Worm (Caenorhabditis elegans): ENCODE results near the gene cyp-33D3.

The cyp-33D3 gene

DNA sequence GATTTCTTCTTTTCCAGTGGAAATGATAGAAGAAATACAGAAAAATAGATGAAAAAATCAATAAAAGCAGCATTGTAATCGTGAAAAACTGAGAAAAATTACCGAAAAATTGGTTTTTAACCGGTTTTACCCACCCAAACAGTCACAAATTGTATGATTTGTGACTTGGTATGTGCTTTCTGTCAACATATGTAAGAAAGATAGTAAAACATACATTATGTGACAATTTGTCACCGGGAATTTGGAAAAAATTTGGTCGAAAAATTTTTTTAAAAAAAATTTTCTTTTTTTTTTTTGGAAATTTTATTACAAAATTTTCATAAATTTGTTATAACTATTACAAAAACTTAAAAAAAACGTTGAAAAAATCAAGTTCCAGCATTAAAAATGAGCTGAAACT lies at the start of gene cyp-33D3:
Gene cyp-33D3 (minus strand): TSS at position 101 of the 400 bp plus-strand sequence.
- no peak for TF ChIP-seq dao-5 (tag; optimal IDR thresholded peaks at IDR 0.05)
- no peak for TF ChIP-seq W03F9.2 (tag; optimal IDR thresholded peaks at IDR 0.05)
- no peak for TF ChIP-seq him-1 (tag; optimal IDR thresholded peaks at IDR 0.05)

DNA sequence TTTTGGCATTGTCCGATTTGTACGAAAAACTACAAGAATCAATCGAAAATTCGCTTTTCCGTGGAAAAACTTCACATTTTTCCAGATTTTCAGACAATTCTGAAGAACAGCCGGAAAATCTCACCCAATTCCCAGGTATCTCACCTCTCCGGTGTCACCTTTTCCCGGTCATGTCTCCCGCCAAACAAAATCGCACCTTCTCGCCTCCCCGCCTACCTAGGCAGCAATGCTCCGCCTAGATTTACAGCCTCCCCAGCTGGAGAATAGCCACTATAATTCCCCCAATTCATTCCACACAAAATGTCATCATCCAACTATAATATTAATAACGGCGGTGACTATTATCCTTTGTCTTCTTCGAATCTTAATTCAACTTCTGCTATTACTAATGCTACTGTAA lies 36.8 kb upstream of the cyp-33D3 start, which contains the start of gene ceh-51:
Gene ceh-51 (plus strand): TSS at position 301 of the 400 bp plus-strand sequence.
- TF ChIP-seq dao-5 (tag; optimal IDR thresholded peaks at IDR 0.05) (no peak), him-1 (tag; optimal IDR thresholded peaks at IDR 0.05) (no peak), W03F9.2 (tag; optimal IDR thresholded peaks at IDR 0.05) (no peak)

DNA sequence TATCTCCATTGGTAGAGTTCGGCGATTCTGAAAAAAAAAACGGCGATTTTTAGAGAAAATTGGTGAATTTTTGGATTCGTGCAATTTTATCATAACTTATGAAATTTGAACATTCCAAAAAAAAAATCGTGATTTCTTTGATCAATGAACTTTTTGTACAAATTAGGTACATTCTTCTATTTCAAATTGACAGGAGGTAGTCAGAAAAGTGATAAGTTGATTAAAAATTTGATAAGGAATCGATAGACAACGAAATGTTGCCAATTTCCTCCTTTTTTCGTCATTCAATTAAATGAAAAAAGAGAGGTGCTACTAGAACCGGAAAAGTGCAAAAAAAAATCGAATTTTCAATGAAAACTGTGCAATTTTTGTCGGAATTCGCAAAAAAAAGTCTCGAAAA lies 33.9 kb upstream of the cyp-33D3 start:
- TF ChIP-seq dao-5 (tag; optimal IDR thresholded peaks at IDR 0.05) = no peak
- TF ChIP-seq W03F9.2 (tag; optimal IDR thresholded peaks at IDR 0.05) = no peak
- TF ChIP-seq him-1 (tag; optimal IDR thresholded peaks at IDR 0.05) = no peak

DNA sequence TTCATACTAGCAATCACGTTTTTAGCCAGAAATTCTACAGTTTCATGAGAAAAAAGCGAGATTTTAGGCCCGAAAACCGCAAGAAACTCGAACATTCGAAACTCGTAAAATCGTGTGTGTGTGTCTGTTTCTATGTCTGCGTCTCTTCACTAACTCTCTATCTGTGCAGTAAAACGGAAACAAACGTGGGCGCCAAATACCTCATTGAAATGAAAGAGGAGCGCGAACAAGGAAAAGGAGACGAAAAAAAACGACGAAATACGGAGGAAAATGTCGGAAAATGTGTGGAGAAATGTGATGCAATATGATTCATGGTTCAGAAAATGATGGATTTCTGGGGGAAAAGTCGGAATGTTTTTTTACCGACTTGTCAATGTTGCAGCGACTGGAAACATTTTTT lies 31.5 kb upstream of the cyp-33D3 start:
- no peak for TF ChIP-seq W03F9.2 (tag; optimal IDR thresholded peaks at IDR 0.05)
- TF ChIP-seq dao-5 (tag; optimal IDR thresholded peaks at IDR 0.05) = no peak
- no peak for TF ChIP-seq him-1 (tag; optimal IDR thresholded peaks at IDR 0.05)

DNA sequence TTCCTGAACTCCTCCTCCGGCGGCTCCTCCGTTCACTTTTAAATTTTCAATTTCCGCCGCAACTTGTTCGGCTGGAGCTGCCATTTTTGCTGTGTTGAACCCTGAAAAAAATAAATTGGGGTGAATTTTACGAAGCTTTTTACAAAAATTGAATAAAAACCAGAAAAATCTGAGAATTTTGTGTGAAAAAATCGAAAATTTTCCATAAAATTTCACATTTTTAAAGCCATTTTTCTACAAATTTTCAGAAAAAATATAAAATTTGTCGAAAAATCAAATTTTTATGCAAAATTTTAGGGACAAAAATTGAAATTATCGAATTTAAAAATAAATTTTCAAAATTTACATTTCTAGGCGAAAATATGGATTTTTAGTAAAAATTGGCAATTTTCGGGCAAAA lies 22.1 kb upstream of the cyp-33D3 start, which contains the start of gene wars-1:
Gene wars-1 (minus strand): TSS at position 101 of the 400 bp plus-strand sequence.
- no peak for TF ChIP-seq dao-5 (tag; optimal IDR thresholded peaks at IDR 0.05)
- no peak for TF ChIP-seq him-1 (tag; optimal IDR thresholded peaks at IDR 0.05)
- no peak for TF ChIP-seq W03F9.2 (tag; optimal IDR thresholded peaks at IDR 0.05)

DNA sequence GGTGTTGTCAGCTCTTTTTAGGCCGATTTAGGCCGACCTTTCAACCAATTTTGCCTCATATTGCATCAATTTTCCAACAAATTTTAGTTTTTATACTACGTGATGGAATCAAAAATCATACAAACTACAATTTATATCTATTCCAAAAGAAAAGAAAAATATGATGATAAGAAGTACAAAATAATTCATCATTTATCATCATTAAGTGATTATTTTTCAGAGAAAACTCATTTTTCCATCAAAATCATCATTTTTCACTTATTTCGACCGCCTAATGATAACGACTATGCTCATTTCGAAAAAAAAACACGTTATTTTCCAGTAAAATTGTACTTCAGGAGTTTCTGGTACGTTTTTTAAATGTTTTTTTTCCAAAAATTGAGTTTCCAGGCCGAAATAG lies 17.8 kb upstream of the cyp-33D3 start:
- no peak for TF ChIP-seq W03F9.2 (tag; optimal IDR thresholded peaks at IDR 0.05)
- TF ChIP-seq him-1 (tag; optimal IDR thresholded peaks at IDR 0.05) = no peak
- no peak for TF ChIP-seq dao-5 (tag; optimal IDR thresholded peaks at IDR 0.05)

DNA sequence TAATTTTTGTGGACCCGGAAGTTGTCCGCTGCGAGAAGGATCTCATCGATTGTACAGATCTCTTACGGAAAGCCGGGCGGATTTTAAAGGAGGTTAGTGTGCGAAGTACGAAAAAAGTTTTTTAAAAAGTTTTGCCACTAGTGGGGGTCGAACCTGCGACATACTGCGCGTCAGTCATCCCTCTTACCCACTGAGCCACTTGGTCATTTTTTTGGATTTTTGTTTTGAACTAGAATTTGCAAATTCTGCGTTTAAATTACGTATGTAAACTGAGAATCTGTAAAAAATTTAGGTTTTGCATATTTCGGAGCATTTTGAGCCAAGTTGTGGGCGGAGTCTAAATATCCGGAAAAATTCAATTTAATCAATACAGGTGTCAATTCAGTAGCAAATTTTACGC lies 11.6 kb upstream of the cyp-33D3 start:
- no peak for TF ChIP-seq dao-5 (tag; optimal IDR thresholded peaks at IDR 0.05)
- no peak for TF ChIP-seq him-1 (tag; optimal IDR thresholded peaks at IDR 0.05)
- TF ChIP-seq W03F9.2 (tag; optimal IDR thresholded peaks at IDR 0.05) = no peak

DNA sequence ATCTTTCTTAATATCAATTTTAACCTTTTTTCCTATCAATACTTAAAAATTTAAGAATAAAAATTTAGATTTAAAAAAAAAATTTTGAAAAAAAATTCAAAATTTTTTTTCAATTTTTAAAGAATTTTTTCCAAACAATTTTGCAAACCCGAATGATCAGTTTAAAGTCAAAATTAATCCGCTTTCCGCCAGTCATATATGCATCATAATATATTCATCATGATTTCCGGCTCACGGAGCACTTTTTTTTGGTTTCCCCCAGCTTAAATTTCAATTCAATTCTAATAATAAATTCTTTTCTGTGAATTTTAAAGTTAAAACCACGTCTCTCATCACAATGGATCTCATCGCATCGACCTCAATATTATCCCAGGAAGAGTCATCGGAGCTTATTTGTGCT lies 9.5 kb upstream of the cyp-33D3 start, which contains the start of gene nhr-230:
Gene nhr-230 (plus strand): TSS at position 301 of the 400 bp plus-strand sequence.
- no peak for TF ChIP-seq dao-5 (tag; optimal IDR thresholded peaks at IDR 0.05)

DNA sequence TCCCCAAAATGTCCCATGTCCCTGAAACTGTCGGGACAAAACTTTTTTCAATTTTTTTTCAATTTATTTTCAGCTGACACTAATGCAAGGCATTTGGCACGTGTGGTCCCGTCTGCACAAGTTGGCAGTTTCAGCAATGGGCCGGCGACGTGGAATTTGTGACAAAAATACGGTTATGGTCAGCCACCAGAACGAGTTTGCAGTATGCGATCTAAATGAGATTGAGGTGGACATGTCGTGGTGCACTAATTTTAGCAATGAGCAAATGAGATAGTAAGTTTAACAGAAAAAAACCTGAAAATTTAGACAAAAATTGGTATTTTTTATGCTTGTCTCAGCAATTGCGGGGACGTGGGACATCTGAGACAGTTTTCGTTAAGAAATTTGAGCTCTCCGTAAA lies 5.4 kb upstream of the cyp-33D3 start:
- TF ChIP-seq dao-5 (tag; optimal IDR thresholded peaks at IDR 0.05) (no peak), W03F9.2 (tag; optimal IDR thresholded peaks at IDR 0.05) (no peak), him-1 (tag; optimal IDR thresholded peaks at IDR 0.05) (no peak)

DNA sequence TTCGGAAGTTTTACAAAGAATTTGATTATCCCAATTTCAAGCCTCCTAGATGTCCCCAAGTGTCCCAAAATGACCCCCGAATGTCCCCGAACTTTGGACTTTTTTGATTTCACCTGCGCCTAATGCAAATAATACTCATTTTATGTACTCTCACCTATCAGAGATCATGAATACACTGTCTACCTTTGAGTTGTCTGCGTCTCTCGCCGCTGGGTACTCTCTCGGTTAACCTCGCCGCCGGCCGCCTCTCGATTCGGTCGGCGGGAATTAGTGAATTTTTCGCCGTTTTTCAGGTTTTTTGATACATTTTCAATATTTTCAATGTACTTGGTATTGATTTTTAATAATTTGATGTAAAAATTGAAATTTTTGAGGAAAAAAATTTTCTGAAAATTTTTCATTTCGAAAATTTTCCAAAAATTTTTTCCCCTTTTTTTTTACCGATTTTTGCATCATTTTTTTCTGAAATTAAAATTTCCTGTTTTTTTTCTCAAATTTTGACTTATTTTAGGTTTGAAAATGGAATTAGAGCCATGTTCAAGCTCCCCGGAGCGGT lies 1.9 kb upstream of the cyp-33D3 start, which contains the start of gene nhr-65:
Gene nhr-65 (plus strand): TSS at position 506 of the 556 bp plus-strand sequence.
- no peak for TF ChIP-seq him-1 (tag; optimal IDR thresholded peaks at IDR 0.05)
- no peak for TF ChIP-seq dao-5 (tag; optimal IDR thresholded peaks at IDR 0.05)
- no peak for TF ChIP-seq W03F9.2 (tag; optimal IDR thresholded peaks at IDR 0.05)

DNA sequence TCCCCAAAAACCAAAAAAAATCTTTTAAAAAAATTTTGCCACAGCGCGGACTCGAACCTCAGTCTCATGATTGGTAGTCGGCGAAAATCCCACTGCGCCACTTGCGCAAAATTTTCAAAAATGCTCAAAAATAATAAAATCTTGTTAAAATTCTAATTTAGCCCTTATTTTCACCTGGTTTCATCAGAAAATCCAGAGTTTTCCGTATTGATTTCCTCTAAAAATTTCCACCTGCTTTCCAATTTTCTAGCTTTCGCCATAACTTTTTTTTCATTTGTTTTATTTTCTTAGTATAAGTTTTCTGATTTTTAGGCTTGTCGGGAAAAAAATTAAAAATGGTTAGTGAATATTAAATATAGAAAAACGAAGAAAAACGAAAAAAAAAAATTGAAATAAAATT lies 9.7 kb downstream of the cyp-33D3 start:
- no peak for TF ChIP-seq him-1 (tag; optimal IDR thresholded peaks at IDR 0.05)
- TF ChIP-seq W03F9.2 (tag; optimal IDR thresholded peaks at IDR 0.05) = no peak
- no peak for TF ChIP-seq dao-5 (tag; optimal IDR thresholded peaks at IDR 0.05)

DNA sequence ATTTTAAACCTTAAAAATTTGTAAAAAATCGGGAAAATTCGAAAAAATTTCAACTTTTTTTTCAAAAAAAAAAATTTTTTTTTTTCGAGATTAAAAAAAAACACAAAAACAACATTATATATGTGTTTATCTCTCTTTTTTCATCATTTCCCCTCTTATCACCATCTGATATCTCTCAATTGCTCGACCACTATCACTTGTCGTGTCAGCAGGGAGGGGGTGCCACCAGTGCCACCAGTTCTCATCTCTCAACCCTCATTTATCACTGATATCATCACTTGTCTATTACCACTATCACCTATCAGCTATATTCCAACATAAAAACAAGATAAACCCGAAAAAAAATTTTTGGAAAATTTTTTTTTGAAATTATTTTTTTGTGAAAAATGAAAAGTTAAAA lies 10.6 kb downstream of the cyp-33D3 start:
- TF ChIP-seq W03F9.2 (tag; optimal IDR thresholded peaks at IDR 0.05) (no peak), dao-5 (tag; optimal IDR thresholded peaks at IDR 0.05) (no peak), him-1 (tag; optimal IDR thresholded peaks at IDR 0.05) (no peak)

DNA sequence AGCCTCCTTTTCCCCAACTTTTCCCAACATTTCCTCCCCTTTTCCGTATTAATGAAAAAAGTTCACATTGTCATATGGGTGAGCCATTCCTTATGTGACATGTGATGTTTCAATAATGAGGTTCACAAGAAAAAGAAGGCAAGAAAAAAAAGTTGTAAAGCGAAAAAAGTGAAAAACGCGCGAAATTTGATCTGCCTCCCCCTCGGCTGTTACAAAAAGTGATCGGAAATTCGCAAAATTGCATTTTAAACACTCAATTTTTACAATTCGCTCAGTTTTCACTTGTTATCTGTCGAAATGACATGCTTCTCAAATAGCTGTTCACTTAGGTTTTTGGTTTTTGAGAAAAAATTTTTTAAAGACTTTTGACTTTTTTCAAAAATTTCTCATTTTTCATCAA lies 15.5 kb downstream of the cyp-33D3 start:
- TF ChIP-seq W03F9.2 (tag; optimal IDR thresholded peaks at IDR 0.05) (no peak), dao-5 (tag; optimal IDR thresholded peaks at IDR 0.05) (no peak), him-1 (tag; optimal IDR thresholded peaks at IDR 0.05) (no peak)

DNA sequence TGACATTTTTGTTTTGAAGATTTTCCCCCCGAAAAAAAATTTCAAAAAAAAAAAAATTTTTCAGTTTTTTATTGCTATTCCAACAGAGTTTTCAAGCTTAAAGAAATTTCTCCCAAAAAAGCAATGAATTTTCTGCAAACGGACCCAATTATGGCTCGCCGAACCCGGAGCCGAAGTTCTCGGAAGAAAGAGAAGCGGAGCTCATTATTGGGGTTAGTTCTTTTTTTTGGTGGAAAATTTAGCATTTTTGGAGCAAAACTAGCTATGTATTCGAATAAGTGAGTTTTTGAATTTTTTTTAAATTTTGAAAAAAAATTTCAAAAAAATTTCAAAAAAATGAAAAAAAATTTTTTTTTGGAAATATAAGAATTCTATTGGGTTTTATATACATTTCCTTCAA lies 17.4 kb downstream of the cyp-33D3 start, which contains the start of gene ncs-5:
Gene ncs-5 (plus strand): TSS at position 124 of the 400 bp plus-strand sequence.
- no peak for TF ChIP-seq W03F9.2 (tag; optimal IDR thresholded peaks at IDR 0.05)
- TF ChIP-seq him-1 (tag; optimal IDR thresholded peaks at IDR 0.05) = no peak
- TF ChIP-seq dao-5 (tag; optimal IDR thresholded peaks at IDR 0.05) = no peak

DNA sequence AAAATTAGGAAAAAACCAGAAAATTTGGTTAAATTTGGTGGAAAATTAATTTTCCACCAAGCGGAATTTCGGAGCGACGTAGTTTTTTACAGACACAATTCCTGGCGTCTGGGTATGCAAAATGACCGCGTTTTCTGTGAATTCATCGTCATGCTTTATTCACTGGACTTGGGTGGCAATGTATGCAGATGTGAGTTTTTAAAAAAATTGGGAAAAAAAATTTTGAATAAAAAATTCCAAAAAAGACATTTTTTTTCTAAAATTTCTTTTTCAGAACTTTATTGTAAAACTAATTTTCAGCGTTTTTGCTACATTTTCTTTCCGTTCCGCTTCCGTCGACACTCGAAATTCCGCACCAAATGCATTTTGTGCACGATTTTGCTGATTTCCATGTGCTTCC lies 25.7 kb downstream of the cyp-33D3 start, which contains the start of gene C54E10.7:
Gene C54E10.7 (plus strand): TSS at position 301 of the 400 bp plus-strand sequence.
- TF ChIP-seq dao-5 (tag; optimal IDR thresholded peaks at IDR 0.05) (no peak), him-1 (tag; optimal IDR thresholded peaks at IDR 0.05) (no peak), W03F9.2 (tag; optimal IDR thresholded peaks at IDR 0.05) (no peak)

Measured in whole organism, L4/young adult.